Worm (Caenorhabditis elegans) whole organism, L2 larva: Measurements from ENCODE around the gene mtcu-2.

Experiments
- alr-1 ChIP-seq: fragments of 150-350 bp; optimal IDR thresholded peaks from 2 replicates; lab custom pipeline; 2014; ENCODE audit warnings: missing biosample characterization, missing genetic modification characterization
- elt-3 ChIP-seq: sonication (generic microtip); optimal IDR thresholded peaks from 2 replicates; lab custom pipeline; 2017; ENCODE audit warnings: missing biosample characterization, missing genetic modification characterization
- fos-1 ChIP-seq: fragments of 150-350 bp; optimal IDR thresholded peaks from 2 replicates; lab custom pipeline; 2014; ENCODE audit warnings: missing biosample characterization, missing genetic modification characterization
- mdl-1 ChIP-seq, 2 experiments: fragments of 150-350 bp in 1 of 2; sonication (generic microtip) in 1 of 2; optimal IDR thresholded peaks; 2 replicates each; lab custom pipeline; 2017; ENCODE audit warnings: missing biosample characterization in 2 of 2, missing genetic modification characterization in 2 of 2
- nhr-6 ChIP-seq: fragments of 150-350 bp; optimal IDR thresholded peaks from 2 replicates; lab custom pipeline; 2014; ENCODE audit warnings: missing biosample characterization, missing genetic modification characterization
- nhr-77 ChIP-seq: fragments of 150-350 bp; optimal IDR thresholded peaks from 2 replicates; lab custom pipeline; 2014; ENCODE audit warnings: missing biosample characterization, missing genetic modification characterization
- unc-55 ChIP-seq: fragments of 150-350 bp; sonication (generic microtip); optimal IDR thresholded peaks from 3 replicates; lab custom pipeline; 2014; ENCODE audit warnings: missing biosample characterization, missing genetic modification reagents, missing genetic modification characterization
- unc-62 ChIP-seq: fragments of 150-350 bp; optimal IDR thresholded peaks from 2 replicates; lab custom pipeline; 2014; ENCODE audit warnings: missing biosample characterization, missing genetic modification reagents, missing genetic modification characterization

ce11 chrII:10060508-10060907, 27.5 kb upstream of the mtcu-2 start, which contains the start of gene stg-1:
- TF ChIP-seq mdl-1 (tag; optimal IDR thresholded peaks at IDR 0.05; lab: Kevin White, UChicago) (no peak), unc-55 (GFP tag; lab: Kevin White, UChicago) (no peak), unc-62 (GFP tag; lab: Kevin White, UChicago) (no peak), nhr-77 (tag; lab: Kevin White, UChicago) (no peak), alr-1 (tag; lab: Kevin White, UChicago) (no peak), elt-3 (tag; lab: Kevin White, UChicago) (no peak), nhr-6 (tag; lab: Kevin White, UChicago) (no peak), fos-1 (tag; lab: Kevin White, UChicago) (no peak)
